Worm (Caenorhabditis elegans) whole organism, midembryonic: Measurements from ENCODE around the gene srlf-26.

Experiments used
- T22C8.4 ChIP-seq: fragments of 200-800 bp; sonication (Bioruptor generic); IDR thresholded peaks from 2 replicates; pipeline ENCODE4 v1.3.6; 2022; ENCODE audit warnings: missing genetic modification characterization, missing compliant biosample characterization
- cog-1 ChIP-seq: sonication (generic microtip); optimal IDR thresholded peaks from 2 replicates; lab custom pipeline; 2016; ENCODE audit warnings: missing genetic modification characterization, missing compliant biosample characterization
- flt-1 ChIP-seq: fragments of 200-800 bp; sonication (Bioruptor generic); IDR thresholded peaks from 2 replicates; pipeline ENCODE4 v1.3.6; 2022; ENCODE audit warnings: missing genetic modification characterization, missing compliant biosample characterization
- klf-2 ChIP-seq: fragments of 200-800 bp; sonication (Bioruptor generic); conservative IDR thresholded peaks from 2 replicates; pipeline ENCODE4 v1.3.6; 2022; ENCODE audit warnings: missing genetic modification reagents, missing genetic modification characterization, missing compliant biosample characterization
- med-1 ChIP-seq: sonication (generic microtip); optimal IDR thresholded peaks from 2 replicates; lab custom pipeline; 2017; ENCODE audit warnings: missing genetic modification characterization, mild to moderate bottlenecking, missing compliant biosample characterization, antibody characterized with exemption, missing genetic modification reagents; ENCODE audit not compliant: insufficient read depth
- ref-1 ChIP-seq: fragments of 200-800 bp; sonication (Bioruptor generic); conservative IDR thresholded peaks from 2 replicates; pipeline ENCODE4 v1.3.6; 2022; ENCODE audit warnings: missing genetic modification reagents, missing genetic modification characterization, missing compliant biosample characterization
- tab-1 ChIP-seq: fragments of 200-800 bp; sonication (Bioruptor generic); IDR thresholded peaks from 2 replicates; pipeline ENCODE4 v1.3.6; 2022; ENCODE audit warnings: missing genetic modification characterization, missing compliant biosample characterization
- ztf-23 ChIP-seq: fragments of 200-800 bp; sonication (Bioruptor generic); IDR thresholded peaks from 2 replicates; pipeline ENCODE4 v1.3.6; 2022; ENCODE audit warnings: missing genetic modification reagents, missing genetic modification characterization, missing compliant biosample characterization
- ztf-29 ChIP-seq: fragments of 200-800 bp; sonication (Bioruptor generic); IDR thresholded peaks from 2 replicates; pipeline ENCODE4 v1.3.6; 2022; ENCODE audit warnings: missing genetic modification reagents, missing genetic modification characterization, missing compliant biosample characterization

The srlf-26 gene

ce11 chrIV:13716279-13716678, 37.5 kb downstream of the srlf-26 start, which contains the start of gene C47A4.1:
Gene C47A4.1 (minus strand): TSS chrIV:13716379.
- TF ChIP-seq ref-1 (GFP tag; lab: Robert Waterston, UW) (no peak), flt-1 (GFP tag; lab: Robert Waterston, UW) (no peak), klf-2 (GFP tag; lab: Robert Waterston, UW) (no peak), T22C8.4 (no peak), ztf-23 (no peak), cog-1 (tag; lab: Kevin White, UChicago) (no peak), med-1 (GFP tag; lab: Kevin White, UChicago) (no peak), tab-1 (GFP tag; lab: Robert Waterston, UW) (no peak), ztf-29 (GFP tag; lab: Robert Waterston, UW) (no peak)

ce11 chrIV:13716735-13717134, 38.0 kb downstream of the srlf-26 start:
- no peak for TF ChIP-seq cog-1 (tag; lab: Kevin White, UChicago)
- TF ChIP-seq med-1 (GFP tag; lab: Kevin White, UChicago) = no peak
- no peak for TF ChIP-seq tab-1 (GFP tag; lab: Robert Waterston, UW)
- no peak for TF ChIP-seq flt-1 (GFP tag; lab: Robert Waterston, UW)
- TF ChIP-seq T22C8.4 = no peak
- no peak for TF ChIP-seq klf-2 (GFP tag; lab: Robert Waterston, UW)
- no peak for TF ChIP-seq ztf-29 (GFP tag; lab: Robert Waterston, UW)
- TF ChIP-seq ztf-23 = no peak
- no peak for TF ChIP-seq ref-1 (GFP tag; lab: Robert Waterston, UW)

- TF ChIP-seq ref-1 (GFP tag; lab: Robert Waterston, UW) = no peak
- no peak for TF ChIP-seq tab-1 (GFP tag; lab: Robert Waterston, UW)
Observed at ce11 chrIV:13718918-13719317, 40.2 kb downstream of the srlf-26 start.

ce11 chrIV:13721000-13721399, 42.3 kb downstream of the srlf-26 start:
- TF ChIP-seq tab-1 (GFP tag; lab: Robert Waterston, UW) = no peak
- no peak for TF ChIP-seq med-1 (GFP tag; lab: Kevin White, UChicago)

- TF ChIP-seq ztf-23 = no peak
- TF ChIP-seq flt-1 (GFP tag; lab: Robert Waterston, UW) = no peak
- TF ChIP-seq tab-1 (GFP tag; lab: Robert Waterston, UW) = no peak
Observed at ce11 chrIV:13725201-13725600, 46.5 kb downstream of the srlf-26 start.

- TF ChIP-seq tab-1 (GFP tag; lab: Robert Waterston, UW) (no peak), med-1 (GFP tag; lab: Kevin White, UChicago) (no peak), T22C8.4 (no peak), flt-1 (GFP tag; lab: Robert Waterston, UW) (no peak), ztf-23 (no peak)
Observed at ce11 chrIV:13726630-13727029, 47.9 kb downstream of the srlf-26 start, which contains the start of gene ent-4. Gene ent-4 (plus strand): TSS chrIV:13726930.

- TF ChIP-seq cog-1 (tag; lab: Kevin White, UChicago) (no peak), klf-2 (GFP tag; lab: Robert Waterston, UW) (no peak), med-1 (GFP tag; lab: Kevin White, UChicago) (no peak), tab-1 (GFP tag; lab: Robert Waterston, UW) (no peak), ref-1 (GFP tag; lab: Robert Waterston, UW) (no peak), ztf-23 (no peak), ztf-29 (GFP tag; lab: Robert Waterston, UW) (no peak), flt-1 (GFP tag; lab: Robert Waterston, UW) (no peak), T22C8.4 (no peak)
Observed at ce11 chrIV:13727865-13728264, 49.1 kb downstream of the srlf-26 start.
